Fruit fly (Drosophila melanogaster) Kc167 (cell line): Measurements from ENCODE around the gene p.

Experiments
- Myc ChIP-seq: fragments of >200 bp; optimal IDR thresholded peaks from 2 replicates; lab custom pipeline; 2017; ENCODE audit warnings: missing external identifiers
- Sin3A ChIP-seq: fragments of >200 bp; optimal IDR thresholded peaks from 2 replicates; lab custom pipeline; 2018; ENCODE audit warnings: missing external identifiers
- h ChIP-seq: fragments of >200 bp; optimal IDR thresholded peaks from 3 replicates; lab custom pipeline; 2018; ENCODE audit warnings: missing external identifiers
- insv ChIP-seq: fragments of >200 bp; optimal IDR thresholded peaks from 3 replicates; lab custom pipeline; 2018; ENCODE audit warnings: missing external identifiers
- psq ChIP-seq: fragments of >200 bp; optimal IDR thresholded peaks from 2 replicates; lab custom pipeline; 2017; ENCODE audit warnings: missing external identifiers
- ttk ChIP-seq: sonication (Bioruptor generic); optimal IDR thresholded peaks from 2 replicates; lab custom pipeline; 2017; ENCODE audit warnings: missing external identifiers

DNA sequence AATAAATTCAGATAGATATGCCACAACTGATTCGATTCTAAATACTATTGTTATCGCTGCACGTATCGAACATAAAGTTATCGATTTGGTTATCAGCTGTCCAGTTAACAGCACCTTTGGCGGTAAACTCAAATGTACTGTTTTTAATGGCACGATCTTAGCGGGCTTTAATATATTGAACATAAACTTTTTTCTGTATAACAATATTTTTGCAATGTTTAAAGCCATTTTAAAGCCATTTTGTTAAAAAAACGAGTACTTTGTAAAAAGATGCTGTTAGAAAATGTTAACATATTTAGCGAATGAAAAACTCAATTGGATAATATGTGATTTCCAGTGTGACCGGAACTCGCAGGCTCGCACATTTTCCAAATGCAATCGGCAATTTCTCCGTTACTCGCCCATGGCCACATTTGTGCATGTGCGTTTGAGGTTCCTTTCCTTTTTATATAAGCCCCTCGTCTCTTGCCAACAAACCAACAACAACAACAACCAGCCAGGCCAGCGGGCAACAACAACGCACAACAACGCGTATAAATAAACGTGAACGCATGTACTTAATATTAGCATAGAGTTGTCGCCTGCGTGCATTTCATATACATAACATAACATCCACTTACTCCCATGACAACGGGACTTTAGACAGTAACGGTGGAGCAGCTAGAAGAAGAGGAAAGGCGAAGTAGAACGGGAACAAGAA, 45.5 kb upstream of the p start, which contains the start of gene TMEM216:
- TF ChIP-seq psq: no peak
- TF ChIP-seq Myc: no peak
- TF ChIP-seq h (lab: Kevin White, UChicago): no peak
- TF ChIP-seq insv (lab: Kevin White, UChicago): no peak
- TF ChIP-seq Sin3A (lab: Kevin White, UChicago): no peak
- no peak for TF ChIP-seq ttk (lab: Kevin White, UChicago)
